Fruit fly (Drosophila melanogaster) whole organism, embryonic: Measurements from ENCODE around the gene CG33124.
A peak's percentile ranks its signal among the peaks of the same experiment; 100 is the strongest.

Experiments used
- ATbp ChIP-seq: fragments of 200-800 bp; sonication (Bioruptor generic); optimal IDR thresholded peaks from 2 replicates; lab custom pipeline; 2017; ENCODE audit warnings: missing biosample characterization, mild to moderate bottlenecking, missing genetic modification characterization, missing genetic modification reagents
- Atf6 ChIP-seq: fragments of 200-800 bp; sonication (Bioruptor generic); IDR thresholded peaks from 2 replicates; pipeline ENCODE4 v1.3.6; 2022; ENCODE audit warnings: missing biosample characterization, missing genetic modification characterization
- B-H1 ChIP-seq: fragments of 200-800 bp; sonication (Bioruptor generic); IDR thresholded peaks from 3 replicates; pipeline ENCODE4 v1.3.6; 2022; ENCODE audit warnings: missing biosample characterization, missing genetic modification characterization
- CG11093 ChIP-seq: fragments of 200-800 bp; sonication (Bioruptor generic); IDR thresholded peaks from 3 replicates; pipeline ENCODE4 v1.3.6; 2022; ENCODE audit warnings: missing biosample characterization, missing genetic modification characterization
- CG11398 ChIP-seq: fragments of 200-800 bp; sonication (Bioruptor generic); optimal IDR thresholded peaks from 2 replicates; lab custom pipeline; 2016; ENCODE audit warnings: missing biosample characterization, missing genetic modification characterization
- CG12299 ChIP-seq: fragments of 200-800 bp; sonication (Bioruptor generic); optimal IDR thresholded peaks from 2 replicates; lab custom pipeline; 2018; ENCODE audit warnings: missing biosample characterization, mild to moderate bottlenecking, missing genetic modification characterization
- CG13287 ChIP-seq: fragments of 200-800 bp; sonication (Bioruptor generic); IDR thresholded peaks from 2 replicates; pipeline ENCODE4 v1.3.6; 2022; ENCODE audit warnings: missing biosample characterization, missing genetic modification characterization; ENCODE audit not compliant: partially characterized antibody
- CG18262 ChIP-seq: fragments of 200-800 bp; optimal IDR thresholded peaks from 3 replicates; lab custom pipeline; 2019; ENCODE audit warnings: missing biosample characterization, mild to moderate bottlenecking, missing genetic modification characterization, moderate library complexity
- CG18476 ChIP-seq: fragments of 200-800 bp; sonication (Bioruptor generic); optimal IDR thresholded peaks from 2 replicates; lab custom pipeline; 2016; ENCODE audit warnings: missing biosample characterization, mild to moderate bottlenecking, missing genetic modification characterization
- CG2116 ChIP-seq: fragments of 200-800 bp; sonication (Bioruptor generic); optimal IDR thresholded peaks from 3 replicates; lab custom pipeline; 2018; ENCODE audit warnings: missing biosample characterization, mild to moderate bottlenecking, missing genetic modification characterization
- CG2889 ChIP-seq: fragments of 200-800 bp; sonication (Bioruptor generic); IDR thresholded peaks from 3 replicates; pipeline ENCODE4 v1.3.6; 2022; ENCODE audit warnings: missing biosample characterization, missing genetic modification characterization
- CG33213 ChIP-seq: fragments of 200-800 bp; sonication (Bioruptor generic); optimal IDR thresholded peaks from 3 replicates; lab custom pipeline; 2016; ENCODE audit warnings: missing biosample characterization, missing genetic modification characterization
- CG4820 ChIP-seq: fragments of 200-800 bp; sonication (Bioruptor generic); optimal IDR thresholded peaks from 3 replicates; lab custom pipeline; 2016; ENCODE audit warnings: missing biosample characterization, missing genetic modification characterization
- CG6689 ChIP-seq: fragments of 200-800 bp; sonication (Bioruptor generic); IDR thresholded peaks from 2 replicates; pipeline ENCODE4 v1.3.6; 2022; ENCODE audit warnings: missing biosample characterization, missing genetic modification characterization
- CG7357 ChIP-seq: fragments of 200-800 bp; sonication (Bioruptor generic); IDR thresholded peaks from 3 replicates; pipeline ENCODE4 v1.3.6; 2022; ENCODE audit warnings: missing biosample characterization, missing genetic modification characterization
- CG7556 ChIP-seq: fragments of 200-800 bp; sonication (Bioruptor generic); optimal IDR thresholded peaks from 2 replicates; lab custom pipeline; 2017; ENCODE audit warnings: missing biosample characterization, mild to moderate bottlenecking, missing genetic modification characterization
- CG7963 ChIP-seq: fragments of 200-800 bp; sonication (Bioruptor generic); IDR thresholded peaks from 3 replicates; pipeline ENCODE4 v1.3.6; 2022; ENCODE audit warnings: missing biosample characterization, missing genetic modification characterization; ENCODE audit not compliant: partially characterized antibody
- CG8388 ChIP-seq: fragments of 200-800 bp; sonication (Bioruptor generic); optimal IDR thresholded peaks from 2 replicates; lab custom pipeline; 2019; ENCODE audit warnings: missing biosample characterization, mild to moderate bottlenecking, missing genetic modification characterization, moderate library complexity
- CG9817 ChIP-seq: fragments of 200-800 bp; sonication (Bioruptor generic); optimal IDR thresholded peaks from 2 replicates; lab custom pipeline; 2018; ENCODE audit warnings: missing biosample characterization, mild to moderate bottlenecking, missing genetic modification characterization, moderate library complexity
- CTCF ChIP-seq: fragments of 200-800 bp; sonication (Bioruptor generic); optimal IDR thresholded peaks from 2 replicates; lab custom pipeline; 2017; ENCODE audit warnings: missing biosample characterization, mild to moderate bottlenecking, missing genetic modification characterization, moderate library complexity
- CrebB ChIP-seq: fragments of 200-800 bp; sonication (Bioruptor generic); optimal IDR thresholded peaks from 3 replicates; lab custom pipeline; 2018; ENCODE audit warnings: missing biosample characterization, mild to moderate bottlenecking, missing genetic modification characterization
- Dfd ChIP-seq, 2 experiments: fragments of >200 bp; optimal IDR thresholded peaks; 2 replicates each; lab custom pipeline; 2017; ENCODE audit warnings: missing biosample characterization in 2 of 2, missing genetic modification characterization in 2 of 2
- Dp ChIP-seq: fragments of 200-800 bp; sonication (Bioruptor generic); optimal IDR thresholded peaks from 2 replicates; lab custom pipeline; 2018; ENCODE audit warnings: missing biosample characterization, mild to moderate bottlenecking, missing genetic modification characterization, moderate library complexity
- Ets97D ChIP-seq: fragments of 200-800 bp; sonication (Bioruptor generic); optimal IDR thresholded peaks from 3 replicates; lab custom pipeline; 2016; ENCODE audit warnings: missing biosample characterization, missing genetic modification characterization
- Lim3 ChIP-seq: fragments of 200-800 bp; sonication (Bioruptor generic); IDR thresholded peaks from 2 replicates; pipeline ENCODE4 v1.3.6; 2022; ENCODE audit warnings: missing biosample characterization, missing genetic modification characterization
- NK7.1 ChIP-seq: fragments of 200-800 bp; sonication (Bioruptor generic); optimal IDR thresholded peaks from 3 replicates; lab custom pipeline; 2016; ENCODE audit warnings: missing biosample characterization, missing genetic modification characterization
- Scr ChIP-seq: fragments of 200-800 bp; sonication (Bioruptor generic); IDR thresholded peaks from 2 replicates; pipeline ENCODE4 v1.3.6; 2022; ENCODE audit warnings: missing biosample characterization, missing genetic modification characterization; ENCODE audit not compliant: partially characterized antibody
- Six4 ChIP-seq: fragments of 200-800 bp; sonication (Bioruptor generic); optimal IDR thresholded peaks from 2 replicates; lab custom pipeline; 2016; ENCODE audit warnings: missing biosample characterization, missing genetic modification characterization
- Sox102F ChIP-seq: fragments of 200-800 bp; sonication (Bioruptor generic); optimal IDR thresholded peaks from 2 replicates; lab custom pipeline; 2018; ENCODE audit warnings: missing biosample characterization, mild to moderate bottlenecking, missing genetic modification characterization, moderate library complexity
- Sry-δ ChIP-seq: fragments of 200-800 bp; sonication (Bioruptor generic); optimal IDR thresholded peaks from 2 replicates; lab custom pipeline; 2016; ENCODE audit warnings: missing biosample characterization, missing genetic modification characterization
- Ssrp ChIP-seq: fragments of 200-800 bp; sonication (Bioruptor generic); optimal IDR thresholded peaks from 2 replicates; lab custom pipeline; 2018; ENCODE audit warnings: missing biosample characterization, mild to moderate bottlenecking, missing genetic modification characterization, moderate library complexity
- TFAM ChIP-seq: fragments of 200-800 bp; sonication (Bioruptor generic); optimal IDR thresholded peaks from 2 replicates; lab custom pipeline; 2017; ENCODE audit warnings: missing biosample characterization, missing genetic modification characterization, inconsistent platforms
- Taf1 ChIP-seq: fragments of 200-800 bp; sonication (Bioruptor generic); IDR thresholded peaks from 2 replicates; pipeline ENCODE4 v1.3.6; 2022; ENCODE audit warnings: missing biosample characterization, missing genetic modification characterization
- caup ChIP-seq: fragments of 200-800 bp; sonication (Bioruptor generic); optimal IDR thresholded peaks from 3 replicates; lab custom pipeline; 2017; ENCODE audit warnings: missing biosample characterization, mild to moderate bottlenecking, missing genetic modification characterization, moderate library complexity; ENCODE audit not compliant: severe bottlenecking
- chinmo ChIP-seq: fragments of 200-800 bp; sonication (Bioruptor generic); IDR thresholded peaks from 4 replicates; pipeline ENCODE4 v1.3.6; 2022; ENCODE audit warnings: missing biosample characterization, missing genetic modification characterization; ENCODE audit not compliant: partially characterized antibody
- cwo ChIP-seq: fragments of 200-800 bp; sonication (Bioruptor generic); optimal IDR thresholded peaks from 3 replicates; lab custom pipeline; 2017; ENCODE audit warnings: missing biosample characterization, missing genetic modification characterization, mild to moderate bottlenecking, moderate library complexity, missing genetic modification reagents
- dmrt11E ChIP-seq: fragments of 200-800 bp; sonication (Bioruptor generic); optimal IDR thresholded peaks from 3 replicates; lab custom pipeline; 2018; ENCODE audit warnings: missing biosample characterization, mild to moderate bottlenecking, missing genetic modification characterization, moderate library complexity
- eyg ChIP-seq: fragments of 200-800 bp; sonication (Bioruptor generic); optimal IDR thresholded peaks from 3 replicates; lab custom pipeline; 2016; ENCODE audit warnings: missing biosample characterization, missing genetic modification characterization
- fd3F ChIP-seq: fragments of 200-800 bp; sonication (Bioruptor generic); optimal IDR thresholded peaks from 2 replicates; lab custom pipeline; 2018; ENCODE audit warnings: missing biosample characterization, mild to moderate bottlenecking, missing genetic modification characterization, moderate library complexity
- fu2 ChIP-seq: fragments of 200-800 bp; sonication (Bioruptor generic); optimal IDR thresholded peaks from 2 replicates; lab custom pipeline; 2016; ENCODE audit warnings: missing biosample characterization, missing genetic modification characterization
- gem ChIP-seq: fragments of 200-800 bp; sonication (Bioruptor generic); optimal IDR thresholded peaks from 2 replicates; lab custom pipeline; 2019; ENCODE audit warnings: missing biosample characterization, mild to moderate bottlenecking, missing genetic modification characterization, moderate library complexity
- hbn ChIP-seq: fragments of 200-800 bp; sonication (Bioruptor generic); IDR thresholded peaks from 2 replicates; pipeline ENCODE4 v1.3.6; 2022; ENCODE audit warnings: missing biosample characterization, missing genetic modification characterization; ENCODE audit not compliant: partially characterized antibody
- mld ChIP-seq: fragments of 200-800 bp; sonication (Bioruptor generic); IDR thresholded peaks from 3 replicates; pipeline ENCODE4 v1.3.6; 2022; ENCODE audit warnings: missing biosample characterization, missing genetic modification characterization; ENCODE audit not compliant: partially characterized antibody
- sim ChIP-seq: fragments of 200-800 bp; sonication (Bioruptor generic); IDR thresholded peaks from 2 replicates; pipeline ENCODE4 v1.3.6; 2022; ENCODE audit warnings: missing biosample characterization, missing genetic modification characterization
- slou ChIP-seq: fragments of 200-800 bp; sonication (Bioruptor generic); optimal IDR thresholded peaks from 3 replicates; lab custom pipeline; 2016; ENCODE audit warnings: missing biosample characterization, missing genetic modification characterization
- slp2 ChIP-seq: fragments of 200-800 bp; sonication (Bioruptor generic); optimal IDR thresholded peaks from 2 replicates; lab custom pipeline; 2016; ENCODE audit warnings: missing biosample characterization, missing genetic modification characterization
- stwl ChIP-seq: fragments of 200-800 bp; sonication (Bioruptor generic); optimal IDR thresholded peaks from 3 replicates; lab custom pipeline; 2018; ENCODE audit warnings: missing biosample characterization, mild to moderate bottlenecking, missing genetic modification characterization, moderate library complexity
- tx ChIP-seq: fragments of 200-800 bp; sonication (Bioruptor generic); optimal IDR thresholded peaks from 2 replicates; lab custom pipeline; 2016; ENCODE audit warnings: missing biosample characterization, missing genetic modification characterization
- vnd ChIP-seq: fragments of 200-800 bp; sonication (Bioruptor generic); IDR thresholded peaks from 3 replicates; pipeline ENCODE4 v1.3.6; 2022; ENCODE audit warnings: missing biosample characterization, missing genetic modification characterization; ENCODE audit not compliant: partially characterized antibody
- wek ChIP-seq: fragments of 200-800 bp; sonication (Bioruptor generic); optimal IDR thresholded peaks from 3 replicates; lab custom pipeline; 2018; ENCODE audit warnings: missing biosample characterization, mild to moderate bottlenecking, missing genetic modification characterization, moderate library complexity

The CG33124 gene

DNA sequence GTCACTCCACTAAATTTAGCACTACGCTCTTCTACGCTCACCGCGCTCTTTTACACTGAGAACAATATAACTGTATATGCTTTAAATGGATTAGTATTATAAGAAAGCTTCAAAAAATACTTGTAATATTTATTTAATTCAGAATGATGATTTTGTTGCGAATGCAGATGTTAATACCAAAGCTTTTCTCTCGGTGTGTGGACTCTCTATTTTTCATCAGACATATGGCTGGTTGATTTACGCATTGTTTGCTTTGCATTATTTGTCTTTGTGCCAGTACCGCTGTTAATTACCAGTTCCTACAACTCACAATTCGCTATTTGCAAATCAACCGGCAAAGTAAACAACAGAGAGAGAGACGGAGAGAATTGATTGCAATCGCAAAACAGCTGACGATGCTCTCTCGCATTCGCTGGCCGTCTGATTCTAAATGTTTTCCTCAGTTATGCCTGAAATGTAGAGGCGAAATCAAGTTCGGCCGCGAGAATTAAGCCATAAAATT lies 12.8 kb upstream of the CG33124 start (continued):
- TF ChIP-seq Sry-δ (GFP tag; lab: Kevin White, UChicago) (peak; percentile 51), Taf1 (GFP tag; lab: Robert Waterston, UW) (peak; percentile 95), CG9817 (tag; lab: Kevin White, UChicago) (peak; percentile 98), Atf6 (GFP tag; lab: Robert Waterston, UW) (peak; percentile 99), wek (GFP tag; lab: Kevin White, UChicago) (peak; percentile 84), gem (tag; lab: Kevin White, UChicago) (peak; percentile 99), Ets97D (peak; percentile 85), Dp (GFP tag; lab: Kevin White, UChicago) (peak; percentile 10), fd3F (GFP tag; lab: Kevin White, UChicago) (peak; percentile 94), tx (GFP tag; lab: Kevin White, UChicago) (peak; percentile 94), CG11398 (peak; percentile 90), CG8388 (GFP tag; lab: Kevin White, UChicago) (peak; percentile 92), chinmo (GFP tag; lab: Robert Waterston, UW) (peak; percentile 91; the same call in 3 of the 4 replicates), NK7.1 (peak; percentile 89), TFAM (GFP tag; lab: Kevin White, UChicago) (peak; percentile 78), stwl (tag; lab: Kevin White, UChicago) (peak; percentile 16), hbn (GFP tag; lab: Robert Waterston, UW) (no peak), ATbp (peak; percentile 96), vnd (GFP tag; lab: Robert Waterston, UW) (no peak), Six4 (peak; percentile 92), slp2 (peak; percentile 90), CrebB (peak; percentile 98), CTCF (GFP tag; lab: Kevin White, UChicago) (peak; percentile 41), fu2 (peak; percentile 95), CG12299 (tag; lab: Kevin White, UChicago) (peak; percentile 93), sim (peak; percentile 93), CG6689 (GFP tag; lab: Robert Waterston, UW) (peak; percentile 97), mld (GFP tag; lab: Robert Waterston, UW) (no peak), Lim3 (peak; percentile 81), CG11093 (peak; percentile 96), cwo (GFP tag; lab: Kevin White, UChicago) (peak; percentile 91), slou (GFP tag; lab: Kevin White, UChicago) (peak; percentile 92), Dfd (GFP tag; optimal IDR thresholded peaks at IDR 0.05; lab: Kevin White, UChicago) (no peak), Ssrp (peak; percentile 91), B-H1 (peak; percentile 97), CG2116 (GFP tag; lab: Kevin White, UChicago) (peak; percentile 89), CG33213 (GFP tag; lab: Kevin White, UChicago) (peak; percentile 87), CG7357 (GFP tag; lab: Robert Waterston, UW) (peak; percentile 87), Scr (GFP tag; lab: Robert Waterston, UW) (no peak), CG4820 (GFP tag; lab: Kevin White, UChicago) (peak; percentile 93), CG7556 (GFP tag; lab: Kevin White, UChicago) (peak; percentile 97), dmrt11E (tag; lab: Kevin White, UChicago) (peak; percentile 89), Sox102F (GFP tag; lab: Kevin White, UChicago) (peak; percentile 97), CG2889 (GFP tag; lab: Robert Waterston, UW) (peak; percentile 96), caup (GFP tag; lab: Kevin White, UChicago) (peak; percentile 96), CG7963 (GFP tag; lab: Robert Waterston, UW) (no peak), CG18262 (tag; lab: Kevin White, UChicago) (peak; percentile 94), CG13287 (GFP tag; lab: Robert Waterston, UW) (peak; percentile 31; the same call in 1 of the 2 replicates), CG18476 (GFP tag; lab: Kevin White, UChicago) (peak; percentile 95), eyg (GFP tag; lab: Kevin White, UChicago) (peak; percentile 92)
